Worm (Caenorhabditis elegans) whole organism, L4 larva: ENCODE data around the gene dop-5.

ENCODE experiments used
- Y75B8A.6 ChIP-seq: fragments of 200-800 bp; sonication (Bioruptor generic); IDR thresholded peaks from 2 replicates; pipeline ENCODE4 v1.3.6; 2022; ENCODE audit warnings: missing genetic modification reagents, missing genetic modification characterization, missing compliant biosample characterization
- ceh-20 ChIP-seq: fragments of 200-800 bp; sonication (Bioruptor generic); IDR thresholded peaks from 2 replicates; pipeline ENCODE4 v1.3.6; 2022; ENCODE audit warnings: missing genetic modification reagents, missing genetic modification characterization, missing compliant biosample characterization
- hif-1 ChIP-seq, 2 experiments: sonication (generic microtip); optimal IDR thresholded peaks; 2 replicates each; lab custom pipeline; 2016 to 2017; ENCODE audit warnings: missing compliant biosample characterization in 2 of 2, missing genetic modification characterization in 2 of 2, missing genetic modification reagents in 2 of 2, missing genotype in 2 of 2, mild to moderate bottlenecking in 1 of 2
- lin-13 ChIP-seq: fragments of 150-350 bp; optimal IDR thresholded peaks from 2 replicates; lab custom pipeline; 2014; ENCODE audit warnings: missing biosample characterization, missing genetic modification reagents, missing genetic modification characterization
- mxl-2 ChIP-seq: fragments of 200-800 bp; sonication (Bioruptor generic); conservative IDR thresholded peaks from 2 replicates; pipeline ENCODE4 v1.3.6; 2022; ENCODE audit warnings: missing genetic modification reagents, missing genetic modification characterization, missing compliant biosample characterization
- nhr-25 ChIP-seq: sonication (generic microtip); optimal IDR thresholded peaks from 2 replicates; lab custom pipeline; 2017; ENCODE audit warnings: missing genetic modification characterization, mild to moderate bottlenecking, missing compliant biosample characterization, antibody characterized with exemption, moderate library complexity, borderline replicate concordance; ENCODE audit not compliant: insufficient read depth
- nhr-77 ChIP-seq: fragments of 150-350 bp; optimal IDR thresholded peaks from 2 replicates; lab custom pipeline; 2014; ENCODE audit warnings: missing biosample characterization, missing genetic modification characterization
- pqm-1 ChIP-seq: sonication (generic microtip); optimal IDR thresholded peaks from 2 replicates; lab custom pipeline; 2017; ENCODE audit warnings: missing biosample characterization, missing genetic modification characterization
- skn-1 ChIP-seq: fragments of 150-350 bp; optimal IDR thresholded peaks from 2 replicates; lab custom pipeline; 2014; ENCODE audit warnings: missing biosample characterization, missing genetic modification characterization
- zfp-3 ChIP-seq: fragments of 200-800 bp; sonication (Bioruptor generic); conservative IDR thresholded peaks from 2 replicates; pipeline ENCODE4 v1.3.6; 2022; ENCODE audit warnings: missing genetic modification reagents, missing genetic modification characterization, missing compliant biosample characterization
- ztf-11 ChIP-seq: fragments of 150-350 bp; optimal IDR thresholded peaks from 2 replicates; lab custom pipeline; 2014; ENCODE audit warnings: missing biosample characterization, missing genetic modification characterization

- TF ChIP-seq zfp-3 (GFP tag; lab: Robert Waterston, UW) = no peak
- peak in 1 of 2 experiments; percentile 61 for TF ChIP-seq hif-1 (tag; optimal IDR thresholded peaks at IDR 0.05; lab: Kevin White, UChicago)
- no peak for TF ChIP-seq skn-1 (tag; lab: Kevin White, UChicago)
- TF ChIP-seq lin-13 = no peak
- TF ChIP-seq nhr-25 (tag; lab: Kevin White, UChicago) = no peak
- no peak for TF ChIP-seq Y75B8A.6
- no peak for TF ChIP-seq nhr-77
- peak; percentile 57; the same call in 1 of the 2 replicates for TF ChIP-seq ceh-20 (GFP tag; lab: Robert Waterston, UW)
- peak; percentile 19 for TF ChIP-seq pqm-1 (tag; lab: Kevin White, UChicago)
- no peak for TF ChIP-seq ztf-11 (tag; lab: Kevin White, UChicago)
- TF ChIP-seq mxl-2 (GFP tag; lab: Robert Waterston, UW) = no peak
These were observed 9.2 kb upstream of the dop-5 start, which contains the start of gene cnb-1 for ce11 chrV:11375150-11375792.
